Worm (Caenorhabditis elegans) whole organism, L2 larva: ENCODE measurements around the gene C36E6.8.

Source experiments
- R02D3.7 ChIP-seq: fragments of 150-350 bp; optimal IDR thresholded peaks from 2 replicates; lab custom pipeline; 2014; ENCODE audit warnings: missing biosample characterization, missing genetic modification characterization
- aly-2 ChIP-seq: fragments of 150-350 bp; optimal IDR thresholded peaks from 2 replicates; lab custom pipeline; 2014; ENCODE audit warnings: missing biosample characterization, missing genetic modification characterization
- lin-13 ChIP-seq: fragments of 150-350 bp; optimal IDR thresholded peaks from 2 replicates; lab custom pipeline; 2014; ENCODE audit warnings: missing biosample characterization, missing genetic modification reagents, missing genetic modification characterization
- nhr-11 ChIP-seq: fragments of 150-350 bp; optimal IDR thresholded peaks from 2 replicates; lab custom pipeline; 2014; ENCODE audit warnings: missing biosample characterization, missing genetic modification characterization
- skn-1 ChIP-seq: sonication (generic microtip); optimal IDR thresholded peaks from 2 replicates; lab custom pipeline; 2017; ENCODE audit warnings: missing biosample characterization, missing genetic modification characterization

DNA sequence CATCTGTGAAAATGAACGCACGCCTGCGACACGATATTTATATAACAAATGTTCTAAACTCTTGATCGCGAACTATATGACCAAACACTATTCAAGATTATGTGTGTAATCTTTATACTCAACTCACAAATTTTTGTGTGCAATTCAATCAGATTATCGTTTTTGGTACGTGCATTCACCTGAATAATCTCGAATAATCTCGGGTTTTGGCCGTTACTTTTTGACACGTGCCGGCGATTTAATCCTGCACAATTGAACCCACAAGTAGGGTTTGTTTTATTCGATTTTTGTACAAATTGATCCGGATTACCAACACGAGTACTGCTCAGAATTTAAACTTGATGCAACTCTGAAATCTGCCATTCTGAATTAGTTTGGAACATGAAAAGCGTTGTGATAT is 42.0 kb upstream of the C36E6.8 start, which contains the start of the genes vap-1 and F11C7.2:
- TF ChIP-seq aly-2 (tag; lab: Kevin White, UChicago) (no peak), lin-13 (no peak), nhr-11 (tag; lab: Kevin White, UChicago) (no peak), skn-1 (tag; lab: Kevin White, UChicago) (no peak), R02D3.7 (tag; lab: Kevin White, UChicago) (no peak)
